Worm (Caenorhabditis elegans): ENCODE data around the gene ora-1.

The ora-1 gene

DNA sequence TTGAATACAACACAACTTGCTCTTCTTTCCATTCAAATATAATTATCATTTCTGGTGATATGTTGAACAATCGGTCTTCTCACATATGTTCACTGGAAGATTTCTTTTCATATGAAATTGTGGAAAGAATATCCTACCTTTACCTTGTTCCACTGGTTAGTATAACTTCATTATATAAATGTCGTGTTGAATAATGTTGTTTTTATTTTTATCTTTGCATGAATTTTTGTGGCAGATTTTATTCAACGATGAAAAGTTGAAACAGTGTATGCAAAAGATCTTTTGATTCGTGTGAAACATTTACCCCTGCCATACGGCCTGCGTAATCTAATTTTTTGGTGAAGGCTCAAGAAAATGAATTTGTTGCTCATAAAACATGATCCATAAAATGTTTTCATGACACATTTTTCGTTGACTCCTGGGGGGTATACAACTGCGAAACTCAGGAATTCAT lies 15.8 kb upstream of the ora-1 start:
- no peak for TF ChIP-seq mcd-1 (GFP tag; IDR thresholded peaks at IDR 0.05)
- TF ChIP-seq pha-4 (tag; optimal IDR thresholded peaks at IDR 0.05): no peak
- TF ChIP-seq ztf-26 (tag; optimal IDR thresholded peaks at IDR 0.05): no peak
- TF ChIP-seq mxl-1 (tag; optimal IDR thresholded peaks at IDR 0.05): peak; percentile 36
- TF ChIP-seq egl-18 (GFP tag; IDR thresholded peaks at IDR 0.05): no peak
- TF ChIP-seq cebp-2 (GFP tag; IDR thresholded peaks at IDR 0.05): no peak
- 0 out of 2 replicates have a peak, but pooled peaks have one; percentile 29 for TF ChIP-seq madf-3 (GFP tag; IDR thresholded peaks at IDR 0.05)
- TF ChIP-seq dox-1 (GFP tag; IDR thresholded peaks at IDR 0.05): 0 out of 2 replicates have a peak, but pooled peaks have one; percentile 5
- no peak for TF ChIP-seq sptf-2 (GFP tag; optimal IDR thresholded peaks at IDR 0.05)
- TF ChIP-seq K11D2.4 (GFP tag; IDR thresholded peaks at IDR 0.05): no peak
- no peak for TF ChIP-seq bed-1 (GFP tag; IDR thresholded peaks at IDR 0.05)
- TF ChIP-seq hlh-26 (GFP tag; conservative IDR thresholded peaks at IDR 0.05): no peak
- TF ChIP-seq snpc-1.1 (tag; optimal IDR thresholded peaks at IDR 0.05; ENCODE audit: insufficient read depth): peak; percentile 60
- TF ChIP-seq Y67H2A.10 (GFP tag; conservative IDR thresholded peaks at IDR 0.05): no peak
- TF ChIP-seq ceh-91 (GFP tag; IDR thresholded peaks at IDR 0.05): no peak
- peak; percentile 68 for TF ChIP-seq lin-26 (GFP tag; IDR thresholded peaks at IDR 0.05)
- no peak for TF ChIP-seq snpc-1.3 (tag; optimal IDR thresholded peaks at IDR 0.05; ENCODE audit: insufficient read depth)
- no peak for TF ChIP-seq cebp-1 (GFP tag; IDR thresholded peaks at IDR 0.05)
- TF ChIP-seq cebp-1 (tag; optimal IDR thresholded peaks at IDR 0.05): no peak
- peak; percentile 80 for TF ChIP-seq hsf-1 (GFP tag; IDR thresholded peaks at IDR 0.05)
- peak; percentile 75 for TF ChIP-seq attf-6 (GFP tag; IDR thresholded peaks at IDR 0.05)
- TF ChIP-seq fkh-3 (tag; optimal IDR thresholded peaks at IDR 0.05): peak; percentile 88
- peak; percentile 73 for TF ChIP-seq tlf-1 (GFP tag; optimal IDR thresholded peaks at IDR 0.05)
- no peak for TF ChIP-seq die-1 (tag; optimal IDR thresholded peaks at IDR 0.05)
- TF ChIP-seq hmg-1.2 (GFP tag; IDR thresholded peaks at IDR 0.05): no peak; the same call in 1 of the 2 replicates
- peak; percentile 76 for TF ChIP-seq F39B2.1 (GFP tag; IDR thresholded peaks at IDR 0.05)
- no peak for TF ChIP-seq somi-1 (GFP tag; optimal IDR thresholded peaks at IDR 0.05)
- no peak for TF ChIP-seq madf-10 (tag; optimal IDR thresholded peaks at IDR 0.05)
- no peak for TF ChIP-seq C06A6.2 (GFP tag; conservative IDR thresholded peaks at IDR 0.05)
- TF ChIP-seq let-607 (tag; optimal IDR thresholded peaks at IDR 0.05): no peak
- TF ChIP-seq Y95B8A.8 (GFP tag; IDR thresholded peaks at IDR 0.05): no peak
- peak; percentile 11 for TF ChIP-seq snpc-4 (GFP tag; optimal IDR thresholded peaks at IDR 0.05)
- TF ChIP-seq snpc-4 (tag; optimal IDR thresholded peaks at IDR 0.05): peak in 1 of 4 experiments; percentile 47
- no peak for TF ChIP-seq madf-8 (GFP tag; conservative IDR thresholded peaks at IDR 0.05)
- no peak for TF ChIP-seq F22D6.2 (tag; optimal IDR thresholded peaks at IDR 0.05)
- TF ChIP-seq egrh-3 (GFP tag; IDR thresholded peaks at IDR 0.05): no peak
- TF ChIP-seq tbx-9 (tag; optimal IDR thresholded peaks at IDR 0.05; ENCODE audit: borderline replicate concordance): peak; percentile 28
- no peak for TF ChIP-seq ZK185.1 (tag; optimal IDR thresholded peaks at IDR 0.05; ENCODE audit: poor library complexity, severe bottlenecking)
- no peak for TF ChIP-seq zim-3 (tag; optimal IDR thresholded peaks at IDR 0.05)
- peak; percentile 97 for TF ChIP-seq F49E8.2 (tag; optimal IDR thresholded peaks at IDR 0.05; ENCODE audit: insufficient read depth)
- 0 out of 2 replicates have a peak, but pooled peaks have one; percentile 28 for TF ChIP-seq egl-44 (GFP tag; IDR thresholded peaks at IDR 0.05)
- TF ChIP-seq C17E4.6 (GFP tag; IDR thresholded peaks at IDR 0.05): no peak; the same call in 1 of the 2 replicates
- TF ChIP-seq ceh-58 (GFP tag; IDR thresholded peaks at IDR 0.05): peak; percentile 95; the same call in 1 of the 2 replicates
- peak; percentile 94 for TF ChIP-seq B0336.3 (GFP tag; IDR thresholded peaks at IDR 0.05)
- no peak for TF ChIP-seq attf-3 (GFP tag; conservative IDR thresholded peaks at IDR 0.05)
- TF ChIP-seq ceh-100 (GFP tag; IDR thresholded peaks at IDR 0.05): peak; percentile 59; the same call in 1 of the 2 replicates
- TF ChIP-seq hrde-1 (tag; optimal IDR thresholded peaks at IDR 0.05; ENCODE audit: borderline replicate concordance): peak; percentile 89
- TF ChIP-seq B0261.1 (tag; optimal IDR thresholded peaks at IDR 0.05): no peak
